Worm (Caenorhabditis elegans): Measurements from ENCODE around the gene prk-1.

prk-1 gene

DNA sequence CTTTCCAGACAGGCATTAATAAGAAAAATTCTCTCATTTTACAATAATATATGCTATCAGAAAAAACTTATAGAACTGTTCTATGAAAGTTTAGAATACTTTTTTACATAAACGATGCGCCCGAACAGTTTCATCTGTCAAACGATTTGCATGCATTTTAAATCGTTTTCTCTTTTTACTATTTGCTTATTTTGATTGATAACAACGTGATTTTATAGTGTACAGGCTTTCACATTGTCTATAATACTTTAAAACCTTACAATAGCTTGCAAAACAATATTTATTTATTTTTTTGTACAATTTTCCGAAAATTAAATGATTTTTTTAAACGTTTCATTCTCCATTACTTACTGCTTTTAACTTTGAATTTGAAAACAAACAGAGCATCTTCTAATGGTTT lies 55.7 kb downstream of the prk-1 start, which contains the start of gene R01H2.7:
Gene R01H2.7, minus strand, starts transcription at position 101 of the 400 bp plus-strand sequence.
- TF ChIP-seq fax-1 (tag; optimal IDR thresholded peaks at IDR 0.05) = no peak

Measured in whole organism, late embryonic.